Worm (Caenorhabditis elegans): ENCODE results near the gene T04H1.13.

DNA sequence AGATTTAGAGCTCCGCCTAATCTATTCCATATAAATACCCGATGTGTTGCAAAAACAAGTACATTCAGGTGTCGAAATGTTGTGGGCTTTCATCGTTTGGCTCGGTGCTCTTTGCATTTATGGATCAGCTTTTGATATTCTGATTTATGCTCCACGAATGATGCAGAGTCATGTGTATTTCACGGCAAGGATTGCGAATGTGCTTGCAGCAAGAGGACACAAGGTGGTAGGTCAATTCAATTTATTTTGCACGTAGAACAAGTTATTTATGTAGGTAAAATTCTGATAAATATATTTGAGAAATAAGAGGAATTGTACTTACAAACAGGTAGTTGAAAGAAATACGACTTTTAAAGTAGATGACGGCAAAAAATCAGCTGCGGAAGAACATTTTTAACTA is 14.1 kb upstream of the T04H1.13 start, which contains the start of gene ugt-56:
- TF ChIP-seq unc-120 (tag; optimal IDR thresholded peaks at IDR 0.05; ENCODE audit: poor library complexity, severe bottlenecking): no peak
- TF ChIP-seq nhr-28 (tag; optimal IDR thresholded peaks at IDR 0.05): no peak

Data from whole organism, mixed stage, embryonic.